Worm (Caenorhabditis elegans) whole organism, young adult: ENCODE data around the gene Y39H10B.3.

Experiments
- C06A6.2 ChIP-seq: fragments of 200-800 bp; sonication (Bioruptor generic); conservative IDR thresholded peaks from 2 replicates; pipeline ENCODE4 v1.3.6; 2022; ENCODE audit warnings: missing genetic modification characterization, missing compliant biosample characterization
- D2030.7 ChIP-seq: fragments of 200-800 bp; sonication (Bioruptor generic); IDR thresholded peaks from 2 replicates; pipeline ENCODE4 v1.3.6; 2022; ENCODE audit warnings: missing genetic modification reagents, missing genetic modification characterization, missing compliant biosample characterization
- F22D6.2 ChIP-seq: sonication (generic microtip); optimal IDR thresholded peaks from 2 replicates; lab custom pipeline; 2016; ENCODE audit warnings: mild to moderate bottlenecking, missing genetic modification characterization, missing compliant biosample characterization
- F57A8.1 ChIP-seq: fragments of 200-800 bp; sonication (Bioruptor generic); optimal IDR thresholded peaks from 2 replicates; lab custom pipeline; 2018; ENCODE audit warnings: mild to moderate bottlenecking, missing genetic modification characterization, moderate library complexity, missing compliant biosample characterization
- F57C9.4 ChIP-seq: sonication (generic microtip); optimal IDR thresholded peaks from 2 replicates; lab custom pipeline; 2017; ENCODE audit warnings: mild to moderate bottlenecking, missing genetic modification characterization, missing compliant biosample characterization
- Y53F4B.3 ChIP-seq: fragments of 200-800 bp; sonication (Bioruptor generic); IDR thresholded peaks from 2 replicates; pipeline ENCODE4 v1.3.6; 2022; ENCODE audit warnings: missing genetic modification reagents, missing genetic modification characterization, missing compliant biosample characterization
- Y53G8AR.9 ChIP-seq: fragments of 200-800 bp; sonication (Bioruptor generic); conservative IDR thresholded peaks from 2 replicates; pipeline ENCODE4 v1.3.6; 2022; ENCODE audit warnings: missing genetic modification reagents, missing genetic modification characterization, missing compliant biosample characterization
- aptf-2 ChIP-seq: fragments of 200-800 bp; sonication (Bioruptor generic); conservative IDR thresholded peaks from 2 replicates; pipeline ENCODE4 v1.3.6; 2022; ENCODE audit warnings: missing genetic modification reagents, missing genetic modification characterization, missing compliant biosample characterization
- atf-7 ChIP-seq: sonication (generic microtip); optimal IDR thresholded peaks from 2 replicates; lab custom pipeline; 2017; ENCODE audit warnings: mild to moderate bottlenecking, missing genetic modification characterization, missing compliant biosample characterization
- athp-1 ChIP-seq: sonication (generic microtip); optimal IDR thresholded peaks from 2 replicates; lab custom pipeline; 2017; ENCODE audit warnings: mild to moderate bottlenecking, missing genetic modification characterization, missing compliant biosample characterization
- cebp-1 ChIP-seq, 2 experiments: fragments of 200-800 bp in 1 of 2; sonication (Bioruptor generic) in 1 of 2; sonication (generic microtip) in 1 of 2; IDR thresholded peaks in 1 of 2; optimal IDR thresholded peaks in 1 of 2; 2 replicates each; pipeline versions ENCODE4 v1.3.6 to Lab custom; 2017 to 2022; ENCODE audit warnings: missing compliant biosample characterization in 2 of 2, missing genetic modification characterization in 2 of 2, mild to moderate bottlenecking in 1 of 2, missing genetic modification reagents in 1 of 2, moderate library complexity in 1 of 2
- dpl-1 ChIP-seq: fragments of 150-350 bp; optimal IDR thresholded peaks from 2 replicates; lab custom pipeline; 2014; ENCODE audit warnings: missing biosample characterization, missing genetic modification reagents, missing genetic modification characterization
- ets-4 ChIP-seq: fragments of 200-800 bp; sonication (Bioruptor generic); optimal IDR thresholded peaks from 2 replicates; lab custom pipeline; 2018; ENCODE audit warnings: mild to moderate bottlenecking, missing genetic modification characterization, missing compliant biosample characterization
- hmg-1.2 ChIP-seq: fragments of 200-800 bp; sonication (Bioruptor generic); IDR thresholded peaks from 2 replicates; pipeline ENCODE4 v1.3.6; 2022; ENCODE audit warnings: missing genetic modification reagents, missing genetic modification characterization, missing compliant biosample characterization
- hmg-20 ChIP-seq: fragments of 200-800 bp; sonication (Bioruptor generic); IDR thresholded peaks from 2 replicates; pipeline ENCODE4 v1.3.6; 2022; ENCODE audit warnings: missing genetic modification reagents, missing genetic modification characterization, missing compliant biosample characterization
- hrde-1 ChIP-seq: sonication (generic microtip); optimal IDR thresholded peaks from 2 replicates; lab custom pipeline; 2016; ENCODE audit warnings: missing genetic modification characterization, mild to moderate bottlenecking, missing compliant biosample characterization, moderate library complexity, missing genotype, missing genetic modification reagents, borderline replicate concordance
- let-526 ChIP-seq: fragments of 200-800 bp; sonication (Bioruptor generic); IDR thresholded peaks from 2 replicates; pipeline ENCODE4 v1.3.6; 2022; ENCODE audit warnings: missing genetic modification reagents, missing genetic modification characterization, missing compliant biosample characterization
- lin-26 ChIP-seq: fragments of 200-800 bp; sonication (Bioruptor generic); IDR thresholded peaks from 2 replicates; pipeline ENCODE4 v1.3.6; 2022; ENCODE audit warnings: missing genetic modification reagents, missing genetic modification characterization, missing compliant biosample characterization
- lin-40 ChIP-seq: sonication (generic microtip); optimal IDR thresholded peaks from 2 replicates; lab custom pipeline; 2016; ENCODE audit warnings: missing genetic modification characterization, mild to moderate bottlenecking, missing compliant biosample characterization, missing genotype, missing genetic modification reagents
- lsl-1 ChIP-seq: fragments of 200-800 bp; sonication (Bioruptor generic); optimal IDR thresholded peaks from 2 replicates; lab custom pipeline; 2018; ENCODE audit warnings: mild to moderate bottlenecking, missing genetic modification characterization, moderate library complexity, missing compliant biosample characterization
- madf-6 ChIP-seq: fragments of 200-800 bp; sonication (Bioruptor generic); IDR thresholded peaks from 2 replicates; pipeline ENCODE4 v1.3.6; 2022; ENCODE audit warnings: missing genetic modification reagents, missing genetic modification characterization, missing compliant biosample characterization
- madf-8 ChIP-seq: fragments of 200-800 bp; sonication (Bioruptor generic); conservative IDR thresholded peaks from 2 replicates; pipeline ENCODE4 v1.3.6; 2022; ENCODE audit warnings: missing genetic modification reagents, missing genetic modification characterization, missing compliant biosample characterization
- nhr-80 ChIP-seq: sonication (generic microtip); optimal IDR thresholded peaks from 2 replicates; lab custom pipeline; 2016; ENCODE audit warnings: missing genetic modification characterization, missing compliant biosample characterization
- nhr-90 ChIP-seq: sonication (generic microtip); optimal IDR thresholded peaks from 2 replicates; lab custom pipeline; 2016; ENCODE audit warnings: missing genotype, mild to moderate bottlenecking, missing genetic modification characterization, missing compliant biosample characterization
- rcor-1 ChIP-seq: fragments of 200-800 bp; sonication (Bioruptor generic); IDR thresholded peaks from 2 replicates; pipeline ENCODE4 v1.3.6; 2022; ENCODE audit warnings: missing genetic modification reagents, missing genetic modification characterization, missing compliant biosample characterization
- repo-1 ChIP-seq: sonication (generic microtip); optimal IDR thresholded peaks from 2 replicates; lab custom pipeline; 2017; ENCODE audit warnings: mild to moderate bottlenecking, missing genetic modification characterization, missing compliant biosample characterization
- somi-1 ChIP-seq: fragments of 200-800 bp; sonication (Bioruptor generic); optimal IDR thresholded peaks from 2 replicates; lab custom pipeline; 2018; ENCODE audit warnings: mild to moderate bottlenecking, missing genetic modification characterization, missing compliant biosample characterization
- zim-3 ChIP-seq: sonication (generic microtip); optimal IDR thresholded peaks from 2 replicates; lab custom pipeline; 2017; ENCODE audit warnings: mild to moderate bottlenecking, missing genetic modification characterization, moderate library complexity, missing compliant biosample characterization

Gene Y39H10B.3

ce11 chrV:3647862-3648261 lies 22.7 kb upstream of the Y39H10B.3 start, which contains the start of gene F59B1.10:
Gene F59B1.10, minus strand, starts transcription at chrV:3647962.
- TF ChIP-seq F57C9.4 (tag; lab: Kevin White, UChicago), result no peak
- no peak for TF ChIP-seq hmg-20 (GFP tag; lab: Robert Waterston, UW)
- no peak for TF ChIP-seq let-526 (GFP tag; lab: Robert Waterston, UW)
- TF ChIP-seq aptf-2 (GFP tag; lab: Robert Waterston, UW), result no peak
- TF ChIP-seq C06A6.2 (GFP tag; lab: Robert Waterston, UW), result no peak
- TF ChIP-seq hrde-1, result no peak
- no peak for TF ChIP-seq D2030.7 (GFP tag; lab: Robert Waterston, UW)
- TF ChIP-seq Y53F4B.3 (GFP tag; lab: Robert Waterston, UW), result no peak
- TF ChIP-seq hmg-1.2 (GFP tag; lab: Robert Waterston, UW), result no peak

- TF ChIP-seq dpl-1 (GFP tag; lab: Kevin White, UChicago) (no peak), zim-3 (tag; lab: Kevin White, UChicago) (no peak), cebp-1 (GFP tag; IDR thresholded peaks at IDR 0.05; lab: Robert Waterston, UW) (no peak), cebp-1 (tag; optimal IDR thresholded peaks at IDR 0.05; lab: Kevin White, UChicago) (no peak), lin-40 (tag; lab: Kevin White, UChicago) (no peak), nhr-90 (tag; lab: Kevin White, UChicago) (no peak), lsl-1 (GFP tag; lab: Kevin White, UChicago) (no peak), nhr-80 (tag; lab: Kevin White, UChicago) (no peak), F57A8.1 (GFP tag; lab: Kevin White, UChicago) (no peak), atf-7 (tag; lab: Kevin White, UChicago) (no peak), madf-6 (GFP tag; lab: Robert Waterston, UW) (no peak)
Measured at ce11 chrV:3649473-3649872, 21.1 kb upstream of the Y39H10B.3 start, which contains the start of gene str-114. Gene str-114, plus strand, starts transcription at chrV:3649773.

- TF ChIP-seq F22D6.2 (tag; lab: Kevin White, UChicago) (no peak), hrde-1 (no peak), madf-8 (GFP tag; lab: Robert Waterston, UW) (no peak), athp-1 (tag; lab: Kevin White, UChicago) (no peak)
Measured at ce11 chrV:3659472-3659871, 11.1 kb upstream of the Y39H10B.3 start, which contains the start of gene acr-23. Gene acr-23, minus strand, starts transcription at chrV:3659572.

- TF ChIP-seq lin-26 (GFP tag; lab: Robert Waterston, UW) (no peak), repo-1 (tag; lab: Kevin White, UChicago) (no peak), somi-1 (GFP tag; lab: Kevin White, UChicago) (no peak)
- TF ChIP-seq, all 124 proteins: peak for 0
Measured at ce11 chrV:3666887-3667286, 3.7 kb upstream of the Y39H10B.3 start, which contains the start of gene str-113. Gene str-113, minus strand, starts transcription at chrV:3666987.

ce11 chrV:3668464-3668863 lies 2.1 kb upstream of the Y39H10B.3 start, which contains the start of gene Y39H10B.2:
Gene Y39H10B.2, plus strand, starts transcription at chrV:3668764.
- TF ChIP-seq nhr-80 (tag; lab: Kevin White, UChicago) (peak; percentile 58), rcor-1 (no peak)

- TF ChIP-seq Y53G8AR.9, result no peak
- no peak for TF ChIP-seq ets-4 (GFP tag; lab: Kevin White, UChicago)
Measured at ce11 chrV:3673080-3673479, 2.5 kb downstream of the Y39H10B.3 start, which contains the start of gene pals-33. Gene pals-33, plus strand, starts transcription at chrV:3673380.
